Worm (Caenorhabditis elegans): ENCODE measurements around the gene F20A1.4.
A peak's percentile ranks its signal among the peaks of the same experiment; 100 is the strongest.

Gene F20A1.4

DNA sequence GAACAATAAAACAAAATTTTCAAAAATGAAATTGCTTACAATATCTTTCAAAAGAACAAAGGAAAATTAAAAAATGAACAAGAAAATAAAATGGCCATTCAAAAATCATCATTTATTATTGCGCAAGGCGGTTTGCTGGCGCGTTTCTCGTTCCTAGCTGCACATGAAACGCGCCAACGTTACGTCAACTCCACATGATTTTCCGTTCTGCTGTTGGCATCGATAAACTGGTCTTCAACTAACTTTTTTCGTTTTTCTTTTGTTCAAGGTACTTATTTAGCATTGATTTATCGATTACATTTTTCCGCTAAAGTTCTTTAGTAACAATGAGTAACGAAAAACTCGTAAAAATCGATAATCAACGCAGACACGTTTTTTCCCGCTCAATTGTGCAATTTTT is 38.7 kb upstream of the F20A1.4 start, which contains the start of the genes Y57E12AL.6 and Y57E12AL.1 (continued):
- TF ChIP-seq zag-1 (tag; optimal IDR thresholded peaks at IDR 0.05), result no peak
- TF ChIP-seq unc-62 (GFP tag; optimal IDR thresholded peaks at IDR 0.05), result no peak
- TF ChIP-seq jun-1 (tag; optimal IDR thresholded peaks at IDR 0.05), result peak; percentile 25
- TF ChIP-seq C16A3.4 (tag; optimal IDR thresholded peaks at IDR 0.05), result peak; percentile 89
- TF ChIP-seq ztf-4 (tag; optimal IDR thresholded peaks at IDR 0.05), result peak; percentile 43
- no peak for TF ChIP-seq mef-2 (tag; optimal IDR thresholded peaks at IDR 0.05)
- TF ChIP-seq fos-1 (tag; optimal IDR thresholded peaks at IDR 0.05), result no peak
- TF ChIP-seq unc-98 (GFP tag; IDR thresholded peaks at IDR 0.05), result no peak
- TF ChIP-seq efl-1 (optimal IDR thresholded peaks at IDR 0.05), result peak; percentile 85 to 86
- TF ChIP-seq efl-1 (GFP tag; optimal IDR thresholded peaks at IDR 0.05 in 1 of 2), result peak; percentile 81 to 98
- TF ChIP-seq fkh-8 (tag; optimal IDR thresholded peaks at IDR 0.05), result peak; percentile 75
- peak; percentile 93 for TF ChIP-seq nhr-20 (tag; optimal IDR thresholded peaks at IDR 0.05)
- TF ChIP-seq nhr-11 (tag; optimal IDR thresholded peaks at IDR 0.05), result peak; percentile 39
- TF ChIP-seq snpc-4 (tag; optimal IDR thresholded peaks at IDR 0.05), result peak; percentile 89
- TF ChIP-seq aly-2 (tag; optimal IDR thresholded peaks at IDR 0.05), result peak; percentile 61
- TF ChIP-seq ceh-63 (GFP tag; optimal IDR thresholded peaks at IDR 0.05), result no peak
- TF ChIP-seq lin-35 (GFP tag; optimal IDR thresholded peaks at IDR 0.05), result peak; percentile 81 to 92
- no peak for TF ChIP-seq C34B4.2 (tag; optimal IDR thresholded peaks at IDR 0.05)
- TF ChIP-seq lin-15B (tag; optimal IDR thresholded peaks at IDR 0.05), result peak; percentile 66
- peak; percentile 77 to 87 (median 84) for TF ChIP-seq dpl-1 (GFP tag; optimal IDR thresholded peaks at IDR 0.05)
- peak; percentile 92 for TF ChIP-seq mep-1 (tag; optimal IDR thresholded peaks at IDR 0.05)
- TF ChIP-seq nhr-76 (tag; optimal IDR thresholded peaks at IDR 0.05), result no peak
- no peak for TF ChIP-seq egl-27 (tag; optimal IDR thresholded peaks at IDR 0.05)
- peak; percentile 75 for TF ChIP-seq lin-13 (GFP tag; optimal IDR thresholded peaks at IDR 0.05)
- peak; percentile 17 for TF ChIP-seq ama-1 (optimal IDR thresholded peaks at IDR 0.05)
- TF ChIP-seq alr-1 (tag; optimal IDR thresholded peaks at IDR 0.05; ENCODE audit: borderline replicate concordance), result no peak
- TF ChIP-seq ceh-8 (GFP tag; optimal IDR thresholded peaks at IDR 0.05), result peak; percentile 13
- peak; percentile 87 for TF ChIP-seq xbp-1 (tag; optimal IDR thresholded peaks at IDR 0.05)
- peak; percentile 89 for TF ChIP-seq rnt-1 (tag; optimal IDR thresholded peaks at IDR 0.05)
- TF ChIP-seq mab-9 (GFP tag; IDR thresholded peaks at IDR 0.05), result peak; percentile 46; the same call in 1 of the 2 replicates
- TF ChIP-seq grh-1 (GFP tag; IDR thresholded peaks at IDR 0.05), result peak; percentile 84
- TF ChIP-seq elt-2 (tag; optimal IDR thresholded peaks at IDR 0.05), result peak; percentile 2
- TF ChIP-seq nhr-28 (tag; optimal IDR thresholded peaks at IDR 0.05), result no peak
- no peak for TF ChIP-seq pag-3 (tag; optimal IDR thresholded peaks at IDR 0.05; ENCODE audit: borderline replicate concordance, insufficient read depth)
- peak; percentile 16 for TF ChIP-seq hpl-2 (GFP tag; optimal IDR thresholded peaks at IDR 0.05)
- TF ChIP-seq dsc-1 (tag; optimal IDR thresholded peaks at IDR 0.05), result peak; percentile 73
- TF ChIP-seq F16B12.6 (tag; optimal IDR thresholded peaks at IDR 0.05), result peak; percentile 41
- peak; percentile 30 for TF ChIP-seq fkh-10 (GFP tag; optimal IDR thresholded peaks at IDR 0.05)
- peak; percentile 22 for TF ChIP-seq nhr-237 (tag; optimal IDR thresholded peaks at IDR 0.05)
- TF ChIP-seq nhr-47 (tag; optimal IDR thresholded peaks at IDR 0.05), result peak; percentile 87
- TF ChIP-seq lin-14 (GFP tag; optimal IDR thresholded peaks at IDR 0.05), result peak; percentile 87
- no peak for TF ChIP-seq hlh-17 (GFP tag; optimal IDR thresholded peaks at IDR 0.05; ENCODE audit: borderline replicate concordance)
- TF ChIP-seq ceh-82 (tag; optimal IDR thresholded peaks at IDR 0.05), result peak; percentile 78 to 88 (median 79)
- TF ChIP-seq unc-30 (tag; optimal IDR thresholded peaks at IDR 0.05), result no peak
- no peak for TF ChIP-seq nhr-84 (tag; optimal IDR thresholded peaks at IDR 0.05)
- TF ChIP-seq ceh-88 (GFP tag; IDR thresholded peaks at IDR 0.05), result no peak
- TF ChIP-seq lsy-2 (tag; optimal IDR thresholded peaks at IDR 0.05), result peak; percentile 83 to 87
- peak; percentile 89 for TF ChIP-seq unc-130 (tag; optimal IDR thresholded peaks at IDR 0.05)
- TF ChIP-seq ceh-90 (tag; optimal IDR thresholded peaks at IDR 0.05), result no peak
- TF ChIP-seq ces-1 (GFP tag; optimal IDR thresholded peaks at IDR 0.05), result no peak
- no peak for TF ChIP-seq pqm-1 (tag; optimal IDR thresholded peaks at IDR 0.05)
- peak; percentile 89 for TF ChIP-seq nhr-90 (tag; optimal IDR thresholded peaks at IDR 0.05; ENCODE audit: poor library complexity)
- no peak for TF ChIP-seq ets-5 (GFP tag; IDR thresholded peaks at IDR 0.05)
- TF ChIP-seq hlh-4 (tag; optimal IDR thresholded peaks at IDR 0.05), result no peak

All from whole organism, L1 larva.